Fruit fly (Drosophila melanogaster): ENCODE results near the gene I-t.

Gene I-t

DNA sequence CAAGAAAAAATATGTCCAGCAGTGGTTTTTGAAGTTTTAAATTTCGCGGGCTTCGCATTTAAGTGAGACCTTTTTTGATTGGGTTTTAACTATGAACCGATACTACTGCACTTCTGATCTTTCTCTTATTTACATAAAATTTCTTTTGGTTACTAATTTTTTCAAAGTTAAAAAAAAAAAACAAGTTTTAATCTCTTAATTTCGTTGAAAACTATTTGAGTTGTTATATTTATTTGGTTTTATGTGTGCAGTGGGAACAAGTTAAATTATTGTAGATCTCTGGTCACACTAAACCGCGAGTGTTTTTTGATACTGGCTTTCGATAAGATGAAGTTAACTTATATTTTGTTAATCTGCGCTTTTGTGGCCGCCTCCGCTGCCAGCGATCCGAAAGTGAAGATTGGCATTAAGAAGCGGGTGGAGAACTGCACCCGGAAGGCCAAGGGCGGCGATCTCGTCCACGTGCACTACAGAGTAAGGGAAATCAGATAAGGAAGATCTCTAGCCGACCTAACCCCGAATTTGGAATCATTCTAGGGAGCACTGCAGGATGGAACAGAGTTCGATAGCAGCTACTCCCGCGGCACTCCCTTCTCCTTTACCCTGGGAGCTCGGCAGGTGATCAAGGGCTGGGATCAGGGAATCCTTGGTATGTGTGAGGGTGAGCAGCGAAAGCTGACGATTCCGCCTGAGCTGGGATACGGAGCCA lies 29.7 kb upstream of the I-t start, which contains the start of gene CG14715 (continued):
- no peak for TF ChIP-seq Kr (GFP tag; optimal IDR thresholded peaks at IDR 0.05)
- no peak for TF ChIP-seq ERR (GFP tag; optimal IDR thresholded peaks at IDR 0.05)
- no peak for TF ChIP-seq Sry-β (GFP tag; optimal IDR thresholded peaks at IDR 0.05)
- TF ChIP-seq Xrp1 (GFP tag; IDR thresholded peaks at IDR 0.05), result peak; percentile 56; the same call in 1 of the 2 replicates
- no peak for TF ChIP-seq CG14860 (GFP tag; IDR thresholded peaks at IDR 0.05; ENCODE audit: partially characterized antibody)
- TF ChIP-seq dan (GFP tag; IDR thresholded peaks at IDR 0.05), result no peak
- TF ChIP-seq pb (GFP tag; optimal IDR thresholded peaks at IDR 0.05), result no peak
- peak; percentile 28 for TF ChIP-seq CG17829 (tag; optimal IDR thresholded peaks at IDR 0.05)
- no peak for TF ChIP-seq klu (GFP tag; IDR thresholded peaks at IDR 0.05)
- peak; percentile 19 for TF ChIP-seq sug (tag; optimal IDR thresholded peaks at IDR 0.05)
- no peak for TF ChIP-seq croc (GFP tag; conservative IDR thresholded peaks at IDR 0.05)
- no peak for TF ChIP-seq Aef1 (GFP tag; IDR thresholded peaks at IDR 0.05)
- TF ChIP-seq Adf1 (GFP tag; IDR thresholded peaks at IDR 0.05), result no peak
- TF ChIP-seq Abd-B (GFP tag; optimal IDR thresholded peaks at IDR 0.05), result peak; percentile 59
- no peak for TF ChIP-seq CG10431 (GFP tag; optimal IDR thresholded peaks at IDR 0.05)
- TF ChIP-seq br (optimal IDR thresholded peaks at IDR 0.05), result no peak
- TF ChIP-seq CG8924 (tag; optimal IDR thresholded peaks at IDR 0.05), result peak; percentile 17
- no peak for TF ChIP-seq ara (GFP tag; IDR thresholded peaks at IDR 0.05)
- no peak for TF ChIP-seq NFAT (GFP tag; IDR thresholded peaks at IDR 0.05)
- peak; percentile 39 for TF ChIP-seq zfh2 (GFP tag; optimal IDR thresholded peaks at IDR 0.05)
- TF ChIP-seq Ets97D (GFP tag; optimal IDR thresholded peaks at IDR 0.05), result peak; percentile 53
- TF ChIP-seq CG17328 (GFP tag; IDR thresholded peaks at IDR 0.05), result no peak
- no peak for TF ChIP-seq CG1603 (tag; optimal IDR thresholded peaks at IDR 0.05)
- no peak for TF ChIP-seq CG10321 (GFP tag; IDR thresholded peaks at IDR 0.05)
- no peak for TF ChIP-seq CG11560 (tag; IDR thresholded peaks at IDR 0.05)
- TF ChIP-seq C15 (GFP tag; IDR thresholded peaks at IDR 0.05), result no peak
- TF ChIP-seq eyg (GFP tag; optimal IDR thresholded peaks at IDR 0.05), result no peak
- TF ChIP-seq CG13775 (GFP tag; optimal IDR thresholded peaks at IDR 0.05), result peak; percentile 45
- no peak for TF ChIP-seq Vsx1 (GFP tag; optimal IDR thresholded peaks at IDR 0.05)
- TF ChIP-seq Lim3 (GFP tag; IDR thresholded peaks at IDR 0.05), result no peak
- TF ChIP-seq H2.0 (GFP tag; IDR thresholded peaks at IDR 0.05), result peak; percentile 47; the same call in 1 of the 2 replicates
- peak; percentile 69 for TF ChIP-seq BEAF-32 (GFP tag; optimal IDR thresholded peaks at IDR 0.05)
- TF ChIP-seq CG8944 (GFP tag; optimal IDR thresholded peaks at IDR 0.05), result peak; percentile 35
- no peak for TF ChIP-seq sc (optimal IDR thresholded peaks at IDR 0.05)
- no peak for TF ChIP-seq sc (GFP tag; optimal IDR thresholded peaks at IDR 0.05)
- TF ChIP-seq mld (GFP tag; IDR thresholded peaks at IDR 0.05; ENCODE audit: partially characterized antibody), result no peak
- TF ChIP-seq cas (GFP tag; IDR thresholded peaks at IDR 0.05), result no peak
- TF ChIP-seq CG1024 (GFP tag; IDR thresholded peaks at IDR 0.05), result no peak
- TF ChIP-seq CG15514 (GFP tag; optimal IDR thresholded peaks at IDR 0.05), result peak; percentile 86
- no peak for TF ChIP-seq Bteb2 (GFP tag; optimal IDR thresholded peaks at IDR 0.05)
- no peak for TF ChIP-seq CG15011 (GFP tag; optimal IDR thresholded peaks at IDR 0.05)
- TF ChIP-seq Gsc (GFP tag; IDR thresholded peaks at IDR 0.05), result no peak
- TF ChIP-seq CG10543 (GFP tag; optimal IDR thresholded peaks at IDR 0.05), result no peak
- TF ChIP-seq ap (GFP tag; IDR thresholded peaks at IDR 0.05), result no peak
- peak; percentile 89 for TF ChIP-seq Lhr (GFP tag; optimal IDR thresholded peaks at IDR 0.05)
- TF ChIP-seq CG6813 (GFP tag; optimal IDR thresholded peaks at IDR 0.05), result no peak
- peak; percentile 54; the same call in 1 of the 2 replicates for TF ChIP-seq sob (GFP tag; IDR thresholded peaks at IDR 0.05)
- no peak for TF ChIP-seq Poxn (GFP tag; IDR thresholded peaks at IDR 0.05)
- TF ChIP-seq CG12659 (GFP tag; optimal IDR thresholded peaks at IDR 0.05), result peak; percentile 57
- TF ChIP-seq Dek (tag; optimal IDR thresholded peaks at IDR 0.05), result peak; percentile 38
- TF ChIP-seq ems (GFP tag; optimal IDR thresholded peaks at IDR 0.05), result no peak
